Worm (Caenorhabditis elegans): Measurements from ENCODE around the gene lst-5.
A peak's percentile ranks its signal among the peaks of the same experiment; 100 is the strongest.

Gene lst-5

ce11 chrII:6994677-6995076 is 28.0 kb upstream of the lst-5 start, which contains the start of gene unc-104 (continued):
- TF ChIP-seq ZK337.2 (GFP tag; IDR thresholded peaks at IDR 0.05) (no peak), pqm-1 (tag; optimal IDR thresholded peaks at IDR 0.05) (no peak), php-3 (GFP tag; IDR thresholded peaks at IDR 0.05) (no peak), nhr-42 (GFP tag; IDR thresholded peaks at IDR 0.05) (no peak), T20F7.1 (GFP tag; optimal IDR thresholded peaks at IDR 0.05) (no peak), hlh-30 (tag; optimal IDR thresholded peaks at IDR 0.05; ENCODE audit: insufficient read depth) (peak; percentile 14), ztf-11 (tag; optimal IDR thresholded peaks at IDR 0.05) (no peak), nhr-28 (tag; optimal IDR thresholded peaks at IDR 0.05) (no peak), dmd-8 (GFP tag; IDR thresholded peaks at IDR 0.05) (no peak), lir-3 (tag; optimal IDR thresholded peaks at IDR 0.05) (no peak), mdl-1 (tag; optimal IDR thresholded peaks at IDR 0.05) (no peak), ceh-82 (tag; optimal IDR thresholded peaks at IDR 0.05) (no peak), saeg-2 (GFP tag; IDR thresholded peaks at IDR 0.05) (no peak), ama-1 (optimal IDR thresholded peaks at IDR 0.05) (no peak), rbr-2 (tag; optimal IDR thresholded peaks at IDR 0.05) (peak; percentile 29), zip-11 (GFP tag; IDR thresholded peaks at IDR 0.05) (no peak), daf-8 (GFP tag; IDR thresholded peaks at IDR 0.05) (no peak), arid-1 (GFP tag; conservative IDR thresholded peaks at IDR 0.05) (no peak), aha-1 (tag) (no peak), zfp-2 (tag; optimal IDR thresholded peaks at IDR 0.05) (no peak), R02D3.7 (tag; optimal IDR thresholded peaks at IDR 0.05) (no peak), hlh-11 (tag; optimal IDR thresholded peaks at IDR 0.05) (no peak), daf-19 (GFP tag; conservative IDR thresholded peaks at IDR 0.05) (no peak), sdz-12 (GFP tag; optimal IDR thresholded peaks at IDR 0.05) (no peak), lin-39 (tag; optimal IDR thresholded peaks at IDR 0.05) (no peak), zfp-3 (GFP tag; conservative IDR thresholded peaks at IDR 0.05) (no peak), nhr-111 (GFP tag; optimal IDR thresholded peaks at IDR 0.05) (no peak), fos-1 (tag; optimal IDR thresholded peaks at IDR 0.05) (no peak), snpc-1.2 (GFP tag; IDR thresholded peaks at IDR 0.05) (no peak)

- TF ChIP-seq lir-3 (tag; optimal IDR thresholded peaks at IDR 0.05), result no peak
- TF ChIP-seq vab-7 (GFP tag; IDR thresholded peaks at IDR 0.05), result no peak
- TF ChIP-seq ces-1 (GFP tag; optimal IDR thresholded peaks at IDR 0.05), result peak; percentile 1
Measured at ce11 chrII:6995583-6995982, 27.1 kb upstream of the lst-5 start.

- TF ChIP-seq F26F4.8 (GFP tag; conservative IDR thresholded peaks at IDR 0.05), result peak; percentile 97
- peak; percentile 83 for TF ChIP-seq nhr-111 (GFP tag; optimal IDR thresholded peaks at IDR 0.05)
- TF ChIP-seq nhr-48 (tag; optimal IDR thresholded peaks at IDR 0.05), result peak; percentile 10
- TF ChIP-seq rbr-2 (tag; optimal IDR thresholded peaks at IDR 0.05), result peak; percentile 42
- TF ChIP-seq T26A8.4 (GFP tag; IDR thresholded peaks at IDR 0.05), result peak; percentile 74
- peak; percentile 86 for TF ChIP-seq madf-9 (GFP tag; conservative IDR thresholded peaks at IDR 0.05)
- peak; percentile 30 for TF ChIP-seq hlh-11 (tag; optimal IDR thresholded peaks at IDR 0.05)
- TF ChIP-seq mxl-3 (GFP tag; optimal IDR thresholded peaks at IDR 0.05), result peak; percentile 22
- peak; percentile 89 for TF ChIP-seq Y48G9A.11 (GFP tag; IDR thresholded peaks at IDR 0.05)
- TF ChIP-seq lin-1 (GFP tag; IDR thresholded peaks at IDR 0.05), result peak; percentile 89
- TF ChIP-seq daf-19 (GFP tag; conservative IDR thresholded peaks at IDR 0.05), result peak; percentile 83
- TF ChIP-seq set-16 (GFP tag; IDR thresholded peaks at IDR 0.05), result peak; percentile 53; the same call in 1 of the 2 replicates
- TF ChIP-seq dmd-9 (GFP tag; IDR thresholded peaks at IDR 0.05), result peak; percentile 87
- peak; percentile 25 for TF ChIP-seq spr-1 (tag; optimal IDR thresholded peaks at IDR 0.05)
- TF ChIP-seq ctbp-1 (GFP tag; IDR thresholded peaks at IDR 0.05), result peak; percentile 88
- TF ChIP-seq Y75B8A.6 (GFP tag; IDR thresholded peaks at IDR 0.05), result 0 out of 2 replicates have a peak, but pooled peaks have one; percentile 63
- TF ChIP-seq lin-38 (GFP tag; IDR thresholded peaks at IDR 0.05), result peak; percentile 81
- peak; percentile 38 for TF ChIP-seq unc-130 (GFP tag; optimal IDR thresholded peaks at IDR 0.05)
- TF ChIP-seq Y105C5A.15 (GFP tag; IDR thresholded peaks at IDR 0.05), result peak; percentile 91
- TF ChIP-seq daf-16 (GFP tag; optimal IDR thresholded peaks at IDR 0.05), result peak in 1 of 2 experiments; percentile 61
- TF ChIP-seq daf-16 (tag; optimal IDR thresholded peaks at IDR 0.05), result peak; percentile 24
- TF ChIP-seq tra-1 (GFP tag; IDR thresholded peaks at IDR 0.05), result peak; percentile 89
- TF ChIP-seq egl-43 (GFP tag; IDR thresholded peaks at IDR 0.05), result peak; percentile 97
- peak; percentile 72 for TF ChIP-seq hmg-1.1 (GFP tag; IDR thresholded peaks at IDR 0.05)
Measured at ce11 chrII:7001405-7001804, 21.3 kb upstream of the lst-5 start.

All from whole organism, L4 larva.